Fruit fly (Drosophila melanogaster) whole organism, embryonic: ENCODE results near the gene CG17118.

Source experiments
- CG10147 ChIP-seq: fragments of 200-800 bp; sonication (Bioruptor generic); optimal IDR thresholded peaks from 2 replicates; lab custom pipeline; 2019; ENCODE audit warnings: missing biosample characterization, mild to moderate bottlenecking, missing genetic modification characterization, moderate library complexity
- CG12236 ChIP-seq: fragments of 200-800 bp; sonication (Bioruptor generic); optimal IDR thresholded peaks from 2 replicates; lab custom pipeline; 2016; ENCODE audit warnings: missing biosample characterization, missing genetic modification characterization
- CG13775 ChIP-seq: fragments of 200-800 bp; sonication (Bioruptor generic); optimal IDR thresholded peaks from 3 replicates; lab custom pipeline; 2017; ENCODE audit warnings: missing biosample characterization, mild to moderate bottlenecking, missing genetic modification characterization
- CG14441 ChIP-seq: fragments of 200-800 bp; sonication (Bioruptor generic); IDR thresholded peaks from 2 replicates; pipeline ENCODE4 v1.3.6; 2022; ENCODE audit warnings: missing biosample characterization, missing genetic modification characterization
- CG14710 ChIP-seq: fragments of 200-800 bp; sonication (Bioruptor generic); optimal IDR thresholded peaks from 3 replicates; lab custom pipeline; 2019; ENCODE audit warnings: missing biosample characterization, mild to moderate bottlenecking, missing genetic modification characterization, moderate library complexity
- CG14860 ChIP-seq: fragments of 200-800 bp; sonication (Bioruptor generic); IDR thresholded peaks from 3 replicates; pipeline ENCODE4 v1.3.6; 2022; ENCODE audit warnings: missing biosample characterization, missing genetic modification characterization; ENCODE audit not compliant: partially characterized antibody
- CG15514 ChIP-seq: fragments of 200-800 bp; sonication (Bioruptor generic); optimal IDR thresholded peaks from 3 replicates; lab custom pipeline; 2017; ENCODE audit warnings: missing biosample characterization, missing genetic modification characterization, mild to moderate bottlenecking, moderate library complexity, missing genetic modification reagents
- CG1603 ChIP-seq: fragments of 200-800 bp; sonication (Bioruptor generic); optimal IDR thresholded peaks from 2 replicates; lab custom pipeline; 2019; ENCODE audit warnings: missing biosample characterization, mild to moderate bottlenecking, missing genetic modification characterization, moderate library complexity
- CG17829 ChIP-seq: fragments of 200-800 bp; optimal IDR thresholded peaks from 2 replicates; lab custom pipeline; 2019; ENCODE audit warnings: missing biosample characterization, mild to moderate bottlenecking, missing genetic modification characterization, moderate library complexity
- CG2116 ChIP-seq: fragments of 200-800 bp; sonication (Bioruptor generic); optimal IDR thresholded peaks from 3 replicates; lab custom pipeline; 2018; ENCODE audit warnings: missing biosample characterization, mild to moderate bottlenecking, missing genetic modification characterization
- CG2120 ChIP-seq: fragments of 200-800 bp; sonication (Bioruptor generic); optimal IDR thresholded peaks from 3 replicates; lab custom pipeline; 2016; ENCODE audit warnings: missing biosample characterization, missing genetic modification characterization
- CG2199 ChIP-seq: fragments of 200-800 bp; sonication (Bioruptor generic); IDR thresholded peaks from 3 replicates; pipeline ENCODE4 v1.3.6; 2022; ENCODE audit warnings: missing biosample characterization, missing genetic modification characterization
- CG2678 ChIP-seq: fragments of 200-800 bp; sonication (Bioruptor generic); optimal IDR thresholded peaks from 3 replicates; lab custom pipeline; 2019; ENCODE audit warnings: missing biosample characterization, mild to moderate bottlenecking, missing genetic modification characterization, moderate library complexity
- CG2875 ChIP-seq: fragments of 200-800 bp; sonication (Bioruptor generic); optimal IDR thresholded peaks from 2 replicates; lab custom pipeline; 2017; ENCODE audit warnings: missing biosample characterization, mild to moderate bottlenecking, missing genetic modification characterization, missing genetic modification reagents
- CG4854 ChIP-seq: fragments of 200-800 bp; sonication (Bioruptor generic); optimal IDR thresholded peaks from 2 replicates; lab custom pipeline; 2016; ENCODE audit warnings: missing biosample characterization, missing genetic modification characterization, inconsistent platforms
- CG7928 ChIP-seq: fragments of 200-800 bp; sonication (Bioruptor generic); optimal IDR thresholded peaks from 2 replicates; lab custom pipeline; 2017; ENCODE audit warnings: missing biosample characterization, mild to moderate bottlenecking, missing genetic modification characterization
- CG8478 ChIP-seq: fragments of >200 bp; optimal IDR thresholded peaks from 2 replicates; lab custom pipeline; 2018
- CG9932 ChIP-seq: fragments of 200-800 bp; sonication (Bioruptor generic); IDR thresholded peaks from 2 replicates; pipeline ENCODE4 v1.3.6; 2022; ENCODE audit warnings: missing biosample characterization, missing genetic modification characterization
- Dad ChIP-seq: fragments of 200-800 bp; sonication (Bioruptor generic); optimal IDR thresholded peaks from 3 replicates; lab custom pipeline; 2016; ENCODE audit warnings: missing biosample characterization, missing genetic modification characterization
- Dref ChIP-seq: fragments of 200-800 bp; sonication (Bioruptor generic); IDR thresholded peaks from 2 replicates; pipeline ENCODE4 v1.3.6; 2022; ENCODE audit warnings: missing biosample characterization, missing genetic modification characterization
- Elba2 ChIP-seq: fragments of 200-800 bp; sonication (Bioruptor generic); optimal IDR thresholded peaks from 3 replicates; lab custom pipeline; 2016; ENCODE audit warnings: missing biosample characterization, missing genetic modification characterization
- HmgD ChIP-seq: fragments of 200-800 bp; sonication (Bioruptor generic); optimal IDR thresholded peaks from 3 replicates; lab custom pipeline; 2016; ENCODE audit warnings: missing biosample characterization, missing genetic modification characterization
- HmgZ ChIP-seq: fragments of 200-800 bp; sonication (Bioruptor generic); optimal IDR thresholded peaks from 2 replicates; lab custom pipeline; 2018; ENCODE audit warnings: missing biosample characterization, mild to moderate bottlenecking, missing genetic modification characterization
- Hsf ChIP-seq: fragments of 200-800 bp; sonication (Bioruptor generic); optimal IDR thresholded peaks from 3 replicates; lab custom pipeline; 2016; ENCODE audit warnings: missing biosample characterization, missing genetic modification characterization
- Max ChIP-seq: fragments of 200-800 bp; sonication (Bioruptor generic); optimal IDR thresholded peaks from 2 replicates; lab custom pipeline; 2016; ENCODE audit warnings: missing biosample characterization, mild to moderate bottlenecking, missing genetic modification characterization
- Med ChIP-seq: fragments of 200-800 bp; sonication (Bioruptor generic); peaks from one replicate; lab custom pipeline; 2016; ENCODE audit warnings: missing biosample characterization, missing genetic modification characterization, mild to moderate bottlenecking, inconsistent platforms, moderate library complexity
- Myb ChIP-seq: fragments of 200-800 bp; sonication (Bioruptor generic); optimal IDR thresholded peaks from 2 replicates; lab custom pipeline; 2016; ENCODE audit warnings: missing biosample characterization, missing genetic modification characterization
- Nf-YC ChIP-seq: fragments of 200-800 bp; optimal IDR thresholded peaks from 3 replicates; lab custom pipeline; 2019; ENCODE audit warnings: missing biosample characterization, mild to moderate bottlenecking, missing genetic modification characterization, moderate library complexity
- Opbp ChIP-seq: fragments of 200-800 bp; sonication (Bioruptor generic); IDR thresholded peaks from 3 replicates; pipeline ENCODE4 v1.3.6; 2022; ENCODE audit warnings: missing biosample characterization, missing genetic modification characterization; ENCODE audit not compliant: partially characterized antibody
- Optix ChIP-seq: fragments of 200-800 bp; sonication (Bioruptor generic); IDR thresholded peaks from 3 replicates; pipeline ENCODE4 v1.3.6; 2022; ENCODE audit warnings: missing biosample characterization, missing genetic modification characterization
- Scr ChIP-seq: fragments of 200-800 bp; sonication (Bioruptor generic); IDR thresholded peaks from 2 replicates; pipeline ENCODE4 v1.3.6; 2022; ENCODE audit warnings: missing biosample characterization, missing genetic modification characterization; ENCODE audit not compliant: partially characterized antibody
- Taf1 ChIP-seq: fragments of 200-800 bp; sonication (Bioruptor generic); IDR thresholded peaks from 2 replicates; pipeline ENCODE4 v1.3.6; 2022; ENCODE audit warnings: missing biosample characterization, missing genetic modification characterization
- Trl ChIP-seq, 3 experiments: fragments of >200 bp in 2 of 3; fragments of 200-800 bp in 1 of 3; sonication (Bioruptor generic) in 1 of 3; optimal IDR thresholded peaks; 2 replicates in 1 of 3; 3 replicates in 2 of 3; lab custom pipeline; 2016 to 2017; ENCODE audit warnings: missing biosample characterization in 1 of 3, missing genetic modification characterization in 1 of 3
- chn ChIP-seq: fragments of 200-800 bp; sonication (Bioruptor generic); optimal IDR thresholded peaks from 2 replicates; lab custom pipeline; 2016; ENCODE audit warnings: missing biosample characterization, missing genetic modification characterization
- dpn ChIP-seq, 2 experiments: fragments of 200-800 bp; sonication (Bioruptor generic); optimal IDR thresholded peaks; 3 replicates each; lab custom pipeline; 2016; ENCODE audit warnings: missing biosample characterization in 2 of 2, missing genetic modification characterization in 2 of 2
- eyg ChIP-seq: fragments of 200-800 bp; sonication (Bioruptor generic); optimal IDR thresholded peaks from 3 replicates; lab custom pipeline; 2016; ENCODE audit warnings: missing biosample characterization, missing genetic modification characterization
- fd3F ChIP-seq: fragments of 200-800 bp; sonication (Bioruptor generic); optimal IDR thresholded peaks from 2 replicates; lab custom pipeline; 2018; ENCODE audit warnings: missing biosample characterization, mild to moderate bottlenecking, missing genetic modification characterization, moderate library complexity
- ftz-f1 ChIP-seq: fragments of 200-800 bp; sonication (Bioruptor generic); optimal IDR thresholded peaks from 2 replicates; lab custom pipeline; 2016; ENCODE audit warnings: missing biosample characterization, missing genetic modification characterization
- gfzf ChIP-seq: fragments of 200-800 bp; sonication (Bioruptor generic); optimal IDR thresholded peaks from 2 replicates; lab custom pipeline; 2016; ENCODE audit warnings: missing biosample characterization, mild to moderate bottlenecking, missing genetic modification characterization, moderate library complexity
- grn ChIP-seq: fragments of 200-800 bp; sonication (Bioruptor generic); optimal IDR thresholded peaks from 3 replicates; lab custom pipeline; 2017; ENCODE audit warnings: missing biosample characterization, missing genetic modification characterization
- jumu ChIP-seq: fragments of 200-800 bp; sonication (Bioruptor generic); optimal IDR thresholded peaks from 3 replicates; lab custom pipeline; 2016; ENCODE audit warnings: missing biosample characterization, missing genetic modification characterization
- maf-S ChIP-seq: fragments of 200-800 bp; sonication (Bioruptor generic); optimal IDR thresholded peaks from 2 replicates; lab custom pipeline; 2016; ENCODE audit warnings: missing biosample characterization, missing genetic modification characterization
- phol ChIP-seq: fragments of 200-800 bp; sonication (Bioruptor generic); optimal IDR thresholded peaks from 3 replicates; lab custom pipeline; 2018; ENCODE audit warnings: missing biosample characterization, mild to moderate bottlenecking, missing genetic modification characterization, moderate library complexity
- sens ChIP-seq: fragments of 200-800 bp; sonication (Bioruptor generic); peaks from one replicate; lab custom pipeline; 2016; ENCODE audit warnings: missing biosample characterization, missing genetic modification characterization
- slp2 ChIP-seq: fragments of 200-800 bp; sonication (Bioruptor generic); optimal IDR thresholded peaks from 2 replicates; lab custom pipeline; 2016; ENCODE audit warnings: missing biosample characterization, missing genetic modification characterization
- sqz ChIP-seq: fragments of 200-800 bp; sonication (Bioruptor generic); optimal IDR thresholded peaks from 3 replicates; lab custom pipeline; 2018; ENCODE audit warnings: missing biosample characterization, mild to moderate bottlenecking, missing genetic modification characterization
- tap ChIP-seq: fragments of 200-800 bp; optimal IDR thresholded peaks from 3 replicates; lab custom pipeline; 2019; ENCODE audit warnings: missing biosample characterization, mild to moderate bottlenecking, missing genetic modification characterization, moderate library complexity
- tin ChIP-seq: fragments of 200-800 bp; sonication (Bioruptor generic); optimal IDR thresholded peaks from 3 replicates; lab custom pipeline; 2016; ENCODE audit warnings: missing biosample characterization, missing genetic modification characterization
- zen2 ChIP-seq: fragments of 200-800 bp; sonication (Bioruptor generic); IDR thresholded peaks from 3 replicates; pipeline ENCODE4 v1.3.6; 2022; ENCODE audit warnings: missing biosample characterization, missing genetic modification characterization; ENCODE audit not compliant: partially characterized antibody
- zfh1 ChIP-seq: fragments of 200-800 bp; sonication (Bioruptor generic); IDR thresholded peaks from 3 replicates; pipeline ENCODE4 v1.3.6; 2022; ENCODE audit warnings: missing biosample characterization, missing genetic modification characterization

Gene CG17118

DNA sequence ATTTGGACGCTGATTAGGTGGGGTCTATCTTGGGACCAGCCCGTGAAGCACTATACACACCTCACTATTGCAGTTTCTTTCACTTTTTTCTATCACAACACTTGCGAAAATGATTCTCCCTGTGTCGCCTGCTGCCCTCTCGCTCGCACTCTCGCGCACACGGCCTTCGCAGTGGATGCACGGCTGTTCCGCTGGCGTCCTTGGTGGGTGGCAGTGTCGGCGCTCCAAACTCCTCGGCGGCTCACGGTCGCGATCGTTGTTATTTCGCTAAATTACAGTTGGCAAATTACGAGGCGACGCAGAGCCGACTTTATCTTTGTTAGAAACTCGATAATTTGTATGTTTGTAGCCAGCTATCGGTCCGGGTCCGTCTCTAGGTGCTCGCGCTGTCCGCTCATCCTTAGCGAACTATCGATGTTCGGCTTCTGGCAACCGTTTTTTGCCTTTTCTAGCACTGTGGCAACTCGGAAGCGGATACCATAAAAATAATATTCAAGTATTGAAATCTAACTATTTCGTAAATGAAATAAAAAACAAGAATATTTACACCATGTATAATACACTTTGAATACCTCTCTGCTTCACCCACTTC, 37.6 kb downstream of the CG17118 start, which contains the start of gene Ubc2 (continued):
- TF ChIP-seq Optix (no peak), Med (peak; percentile 93), sqz (GFP tag; lab: Kevin White, UChicago) (peak; percentile 14), jumu (GFP tag; lab: Kevin White, UChicago) (peak; percentile 16), Taf1 (no peak), phol (tag; lab: Kevin White, UChicago) (peak; percentile 34), CG2875 (GFP tag; lab: Kevin White, UChicago) (no peak), slp2 (GFP tag; lab: Kevin White, UChicago) (no peak), HmgZ (tag; lab: Kevin White, UChicago) (peak; percentile 38), CG4854 (GFP tag; lab: Kevin White, UChicago) (peak; percentile 8), maf-S (peak; percentile 11), CG14441 (GFP tag; lab: Robert Waterston, UW) (0 out of 2 replicates have a peak, but pooled peaks have one; percentile 24), CG15514 (GFP tag; lab: Kevin White, UChicago) (peak; percentile 70), CG13775 (peak; percentile 6), ftz-f1 (peak; percentile 80), CG10147 (GFP tag; lab: Kevin White, UChicago) (no peak), CG2678 (tag; lab: Kevin White, UChicago) (no peak), sens (GFP tag; lab: Kevin White, UChicago) (peak; percentile 81), CG12236 (no peak), Max (GFP tag; lab: Kevin White, UChicago) (peak; percentile 4), Dad (GFP tag; lab: Kevin White, UChicago) (peak; percentile 29), Hsf (GFP tag; lab: Kevin White, UChicago) (peak; percentile 34), Opbp (peak; percentile 90), eyg (GFP tag; lab: Kevin White, UChicago) (peak; percentile 15), CG2120 (GFP tag; lab: Kevin White, UChicago) (peak; percentile 66), CG17829 (tag; lab: Kevin White, UChicago) (peak; percentile 43), Nf-YC (tag; lab: Kevin White, UChicago) (peak; percentile 3), CG1603 (tag; lab: Kevin White, UChicago) (peak; percentile 69), fd3F (GFP tag; lab: Kevin White, UChicago) (no peak), CG2116 (GFP tag; lab: Kevin White, UChicago) (peak; percentile 90), grn (no peak), CG9932 (peak; percentile 68), HmgD (GFP tag; lab: Kevin White, UChicago) (no peak), Dref (peak; percentile 94), zfh1 (GFP tag; lab: Robert Waterston, UW) (0 out of 3 replicates have a peak, but pooled peaks have one; percentile 41), CG14710 (tag; lab: Kevin White, UChicago) (peak; percentile 57), zen2 (GFP tag; lab: Robert Waterston, UW) (peak; percentile 65), Myb (GFP tag; lab: Kevin White, UChicago) (peak; percentile 87), CG8478 (lab: Kevin White, UChicago) (no peak), Elba2 (no peak), tap (tag; lab: Kevin White, UChicago) (no peak), gfzf (GFP tag; lab: Kevin White, UChicago) (peak; percentile 46), CG7928 (GFP tag; lab: Kevin White, UChicago) (no peak), CG14860 (peak; percentile 63), Scr (peak; percentile 84), dpn (GFP tag; optimal IDR thresholded peaks at IDR 0.05; lab: Kevin White, UChicago) (peak in 1 of 2 experiments; percentile 47), tin (GFP tag; lab: Kevin White, UChicago) (peak; percentile 34), Trl (optimal IDR thresholded peaks at IDR 0.05; lab: Kevin White, UChicago) (no peak), Trl (GFP tag; optimal IDR thresholded peaks at IDR 0.05; lab: Kevin White, UChicago) (peak; percentile 22), CG2199 (GFP tag; lab: Robert Waterston, UW) (no peak), chn (GFP tag; lab: Kevin White, UChicago) (peak; percentile 21)
